Fruit fly (Drosophila melanogaster): ENCODE measurements around the gene AdipoR.

AdipoR gene

dm6 chr3R:22526353-22526907 lies 21.2 kb downstream of the AdipoR start (continued):
- TF ChIP-seq Dll (GFP tag; IDR thresholded peaks at IDR 0.05; ENCODE audit: partially characterized antibody) (no peak), CG31441 (GFP tag; IDR thresholded peaks at IDR 0.05) (peak; percentile 35; the same call in 1 of the 2 replicates), mam (GFP tag; optimal IDR thresholded peaks at IDR 0.05) (peak; percentile 41), dysf (GFP tag; IDR thresholded peaks at IDR 0.05) (peak; percentile 51; the same call in 2 of the 3 replicates), CG34422 (GFP tag; IDR thresholded peaks at IDR 0.05) (no peak), CG16815 (GFP tag; optimal IDR thresholded peaks at IDR 0.05) (no peak), CG9817 (tag; optimal IDR thresholded peaks at IDR 0.05) (peak; percentile 10), CG7372 (GFP tag; IDR thresholded peaks at IDR 0.05) (peak; percentile 7; the same call in 1 of the 2 replicates), nerfin-2 (GFP tag; IDR thresholded peaks at IDR 0.05; ENCODE audit: partially characterized antibody) (no peak), CG17829 (tag; optimal IDR thresholded peaks at IDR 0.05) (peak; percentile 18), Kr (GFP tag; optimal IDR thresholded peaks at IDR 0.05) (no peak), Atf6 (GFP tag; IDR thresholded peaks at IDR 0.05) (0 out of 2 replicates have a peak, but pooled peaks have one; percentile 7), Asciz (GFP tag; optimal IDR thresholded peaks at IDR 0.05) (peak; percentile 27), gem (tag; optimal IDR thresholded peaks at IDR 0.05) (peak; percentile 48), Fer3 (tag; optimal IDR thresholded peaks at IDR 0.05) (no peak), MBD-R2 (GFP tag; IDR thresholded peaks at IDR 0.05) (no peak; the same call in 1 of the 2 replicates), danr (GFP tag; IDR thresholded peaks at IDR 0.05) (no peak), CG4707 (GFP tag; optimal IDR thresholded peaks at IDR 0.05) (no peak), Sox100B (GFP tag; optimal IDR thresholded peaks at IDR 0.05) (peak; percentile 21), scrt (GFP tag; optimal IDR thresholded peaks at IDR 0.05) (no peak), ap (GFP tag; IDR thresholded peaks at IDR 0.05) (0 out of 2 replicates have a peak, but pooled peaks have one; percentile 24), maf-S (GFP tag; optimal IDR thresholded peaks at IDR 0.05) (no peak), CG15601 (tag; optimal IDR thresholded peaks at IDR 0.05) (no peak), gce (GFP tag; IDR thresholded peaks at IDR 0.05) (no peak), fd64A (GFP tag; optimal IDR thresholded peaks at IDR 0.05) (no peak), CG2875 (GFP tag; optimal IDR thresholded peaks at IDR 0.05) (no peak), sim (GFP tag; IDR thresholded peaks at IDR 0.05) (no peak), dmrt99B (tag; optimal IDR thresholded peaks at IDR 0.05) (peak; percentile 26), CG33557 (GFP tag; optimal IDR thresholded peaks at IDR 0.05) (no peak), abd-A (tag; optimal IDR thresholded peaks at IDR 0.05) (no peak), Lim3 (GFP tag; IDR thresholded peaks at IDR 0.05) (no peak), ranshi (GFP tag; IDR thresholded peaks at IDR 0.05) (peak; percentile 42; the same call in 1 of the 2 replicates), E2f2 (GFP tag; IDR thresholded peaks at IDR 0.05) (no peak), CG33213 (GFP tag; optimal IDR thresholded peaks at IDR 0.05) (no peak), NFAT (GFP tag; IDR thresholded peaks at IDR 0.05) (peak; percentile 9; the same call in 1 of the 2 replicates), HLH54F (GFP tag; optimal IDR thresholded peaks at IDR 0.05) (no peak)

dm6 chr3R:22525546-22526352 lies 21.9 kb downstream of the AdipoR start:
- TF ChIP-seq dmrt99B (tag; optimal IDR thresholded peaks at IDR 0.05) = peak; percentile 21
- no peak for TF ChIP-seq Fer2 (tag; optimal IDR thresholded peaks at IDR 0.05)
- TF ChIP-seq CG2875 (GFP tag; optimal IDR thresholded peaks at IDR 0.05) = no peak
- no peak for TF ChIP-seq Camta (GFP tag; optimal IDR thresholded peaks at IDR 0.05)
- TF ChIP-seq Abd-B (GFP tag; optimal IDR thresholded peaks at IDR 0.05) = no peak
- TF ChIP-seq CG31388 (GFP tag; optimal IDR thresholded peaks at IDR 0.05) = no peak
- no peak for TF ChIP-seq MESR4 (GFP tag; optimal IDR thresholded peaks at IDR 0.05)
- TF ChIP-seq maf-S (GFP tag; optimal IDR thresholded peaks at IDR 0.05) = no peak
- no peak for TF ChIP-seq Jarid2 (GFP tag; optimal IDR thresholded peaks at IDR 0.05)
- no peak for TF ChIP-seq Ssrp (tag; optimal IDR thresholded peaks at IDR 0.05)
- TF ChIP-seq C15 (GFP tag; IDR thresholded peaks at IDR 0.05) = no peak
- TF ChIP-seq CG11695 (GFP tag; IDR thresholded peaks at IDR 0.05) = no peak
- TF ChIP-seq CG17328 (GFP tag; IDR thresholded peaks at IDR 0.05) = peak; percentile 5; the same call in 1 of the 2 replicates
- TF ChIP-seq CG9437 (GFP tag; optimal IDR thresholded peaks at IDR 0.05) = peak; percentile 36
- no peak for TF ChIP-seq CG10959 (GFP tag; IDR thresholded peaks at IDR 0.05)
- TF ChIP-seq Nf-YC (tag; optimal IDR thresholded peaks at IDR 0.05) = no peak
- TF ChIP-seq tio (GFP tag; optimal IDR thresholded peaks at IDR 0.05) = no peak
